Worm (Caenorhabditis elegans) whole organism, L4 larva: ENCODE results near the gene K09E2.2.

ENCODE experiments used
- D1046.2 ChIP-seq: fragments of 200-800 bp; sonication (Bioruptor generic); IDR thresholded peaks from 2 replicates; pipeline ENCODE4 v1.3.6; 2022; ENCODE audit warnings: missing genetic modification characterization, missing compliant biosample characterization
- F44E2.7 ChIP-seq: fragments of 200-800 bp; sonication (Bioruptor generic); IDR thresholded peaks from 2 replicates; pipeline ENCODE4 v2.1.2; 2022; ENCODE audit warnings: missing genetic modification characterization, missing compliant biosample characterization
- F49E8.2 ChIP-seq: sonication (generic microtip); optimal IDR thresholded peaks from 2 replicates; lab custom pipeline; 2016; ENCODE audit warnings: missing compliant biosample characterization, mild to moderate bottlenecking, missing genetic modification characterization, borderline replicate concordance
- T20F7.1 ChIP-seq: fragments of 200-800 bp; sonication (Bioruptor generic); optimal IDR thresholded peaks from 2 replicates; lab custom pipeline; 2018; ENCODE audit warnings: mild to moderate bottlenecking, missing genetic modification characterization, missing compliant biosample characterization
- Y48G9A.11 ChIP-seq: fragments of 200-800 bp; sonication (Bioruptor generic); IDR thresholded peaks from 2 replicates; pipeline ENCODE4 v1.3.6; 2022; ENCODE audit warnings: missing genetic modification reagents, missing genetic modification characterization, missing compliant biosample characterization
- Y75B8A.6 ChIP-seq: fragments of 200-800 bp; sonication (Bioruptor generic); IDR thresholded peaks from 2 replicates; pipeline ENCODE4 v1.3.6; 2022; ENCODE audit warnings: missing genetic modification reagents, missing genetic modification characterization, missing compliant biosample characterization
- ZK546.5 ChIP-seq, 2 experiments: sonication (generic microtip); optimal IDR thresholded peaks; 2 replicates each; lab custom pipeline; 2017; ENCODE audit warnings: missing biosample characterization in 2 of 2, missing genetic modification characterization in 2 of 2
- aha-1 ChIP-seq: fragments of 150-350 bp; peaks from one replicate; lab custom pipeline; 2014; ENCODE audit warnings: missing biosample characterization, missing genetic modification characterization
- aly-2 ChIP-seq: sonication (generic microtip); optimal IDR thresholded peaks from 2 replicates; lab custom pipeline; 2018; ENCODE audit warnings: missing biosample characterization, missing genetic modification characterization
- ama-1 ChIP-seq: fragments of 150-350 bp; optimal IDR thresholded peaks from 2 replicates; lab custom pipeline; 2014; ENCODE audit warnings: inconsistent platforms, mixed read lengths
- arid-1 ChIP-seq: fragments of 200-800 bp; sonication (Bioruptor generic); conservative IDR thresholded peaks from 2 replicates; pipeline ENCODE4 v1.3.6; 2022; ENCODE audit warnings: missing genetic modification reagents, missing genetic modification characterization, missing compliant biosample characterization
- ceh-28 ChIP-seq: fragments of 150-350 bp; optimal IDR thresholded peaks from 2 replicates; lab custom pipeline; 2014; ENCODE audit warnings: missing biosample characterization, missing genetic modification reagents, missing genetic modification characterization
- ceh-32 ChIP-seq: sonication (generic microtip); optimal IDR thresholded peaks from 2 replicates; lab custom pipeline; 2016; ENCODE audit warnings: mild to moderate bottlenecking, missing genetic modification characterization, missing compliant biosample characterization; ENCODE audit not compliant: poor library complexity
- ceh-44 ChIP-seq: fragments of 200-800 bp; sonication (Bioruptor generic); IDR thresholded peaks from 2 replicates; pipeline ENCODE4 v1.3.6; 2022; ENCODE audit warnings: missing genetic modification reagents, missing genetic modification characterization, missing compliant biosample characterization
- ceh-62 ChIP-seq: sonication (generic microtip); optimal IDR thresholded peaks from 2 replicates; lab custom pipeline; 2017; ENCODE audit warnings: missing biosample characterization, missing genetic modification characterization
- cey-2 ChIP-seq: sonication (generic microtip); optimal IDR thresholded peaks from 3 replicates; lab custom pipeline; 2017; ENCODE audit warnings: missing genetic modification characterization, mild to moderate bottlenecking, missing compliant biosample characterization, antibody characterized with exemption, borderline replicate concordance; ENCODE audit not compliant: insufficient read depth
- daf-12 ChIP-seq: fragments of 150-350 bp; optimal IDR thresholded peaks from 2 replicates; lab custom pipeline; 2014; ENCODE audit warnings: missing biosample characterization, missing genetic modification reagents, missing genetic modification characterization
- daf-19 ChIP-seq: fragments of 200-800 bp; sonication (Bioruptor generic); conservative IDR thresholded peaks from 2 replicates; pipeline ENCODE4 v1.3.6; 2022; ENCODE audit warnings: missing genetic modification characterization, missing compliant biosample characterization
- dmd-8 ChIP-seq: fragments of 200-800 bp; sonication (Bioruptor generic); IDR thresholded peaks from 2 replicates; pipeline ENCODE4 v1.3.6; 2022; ENCODE audit warnings: missing genetic modification characterization, missing compliant biosample characterization
- dmd-9 ChIP-seq: fragments of 200-800 bp; sonication (Bioruptor generic); IDR thresholded peaks from 2 replicates; pipeline ENCODE4 v1.3.6; 2022; ENCODE audit warnings: missing genetic modification reagents, missing genetic modification characterization, missing compliant biosample characterization
- dpl-1 ChIP-seq: fragments of 150-350 bp; optimal IDR thresholded peaks from 2 replicates; lab custom pipeline; 2014; ENCODE audit warnings: missing biosample characterization, missing genetic modification reagents, missing genetic modification characterization
- egl-27 ChIP-seq: sonication (generic microtip); optimal IDR thresholded peaks from 3 replicates; lab custom pipeline; 2017; ENCODE audit warnings: missing biosample characterization, missing genetic modification reagents, missing genetic modification characterization
- gei-8 ChIP-seq: fragments of 200-800 bp; sonication (Bioruptor generic); optimal IDR thresholded peaks from 2 replicates; lab custom pipeline; 2018; ENCODE audit warnings: mild to moderate bottlenecking, missing genetic modification characterization, missing compliant biosample characterization
- hlh-11 ChIP-seq: fragments of 200-800 bp; sonication (Bioruptor generic); optimal IDR thresholded peaks from 2 replicates; lab custom pipeline; 2018; ENCODE audit warnings: mild to moderate bottlenecking, missing genetic modification characterization, missing compliant biosample characterization
- hlh-30 ChIP-seq: sonication (generic microtip); optimal IDR thresholded peaks from 2 replicates; lab custom pipeline; 2017; ENCODE audit warnings: antibody characterized with exemption, mild to moderate bottlenecking, missing genetic modification characterization, missing compliant biosample characterization; ENCODE audit not compliant: insufficient read depth
- jun-1 ChIP-seq: fragments of 150-350 bp; optimal IDR thresholded peaks from 2 replicates; lab custom pipeline; 2014; ENCODE audit warnings: missing biosample characterization, missing genetic modification reagents, missing genetic modification characterization
- lim-7 ChIP-seq: fragments of 200-800 bp; sonication (Bioruptor generic); IDR thresholded peaks from 2 replicates; pipeline ENCODE4 v1.3.6; 2022; ENCODE audit warnings: missing genetic modification characterization, missing compliant biosample characterization
- lin-1 ChIP-seq: fragments of 200-800 bp; sonication (Bioruptor generic); IDR thresholded peaks from 2 replicates; pipeline ENCODE4 v1.3.6; 2022; ENCODE audit warnings: missing genetic modification reagents, missing genetic modification characterization, missing compliant biosample characterization
- lin-13 ChIP-seq: fragments of 150-350 bp; optimal IDR thresholded peaks from 2 replicates; lab custom pipeline; 2014; ENCODE audit warnings: missing biosample characterization, missing genetic modification reagents, missing genetic modification characterization
- lsy-2 ChIP-seq, 2 experiments: fragments of 150-350 bp in 1 of 2; sonication (generic microtip) in 1 of 2; optimal IDR thresholded peaks; 2 replicates each; lab custom pipeline; 2014 to 2017; ENCODE audit warnings: missing biosample characterization in 2 of 2, missing genetic modification characterization in 2 of 2
- madf-5 ChIP-seq, 2 experiments: fragments of 200-800 bp; sonication (Bioruptor generic); IDR thresholded peaks; 2 replicates each; pipeline ENCODE4 v1.3.6; 2022; ENCODE audit warnings: missing compliant biosample characterization in 2 of 2, missing genetic modification characterization in 2 of 2
- mep-1 ChIP-seq: fragments of 150-350 bp; sonication (generic microtip); optimal IDR thresholded peaks from 3 replicates; lab custom pipeline; 2014; ENCODE audit warnings: missing biosample characterization, missing genetic modification characterization
- nhr-10 ChIP-seq: fragments of 150-350 bp; optimal IDR thresholded peaks from 2 replicates; lab custom pipeline; 2014; ENCODE audit warnings: missing biosample characterization, missing genetic modification characterization
- nhr-102 ChIP-seq: sonication (generic microtip); optimal IDR thresholded peaks from 2 replicates; lab custom pipeline; 2016; ENCODE audit warnings: mild to moderate bottlenecking, missing genetic modification characterization, moderate library complexity, missing compliant biosample characterization
- nhr-25 ChIP-seq: sonication (generic microtip); optimal IDR thresholded peaks from 2 replicates; lab custom pipeline; 2017; ENCODE audit warnings: missing genetic modification characterization, mild to moderate bottlenecking, missing compliant biosample characterization, antibody characterized with exemption, moderate library complexity, borderline replicate concordance; ENCODE audit not compliant: insufficient read depth
- nhr-28 ChIP-seq: fragments of 150-350 bp; optimal IDR thresholded peaks from 2 replicates; lab custom pipeline; 2014; ENCODE audit warnings: missing biosample characterization, missing genetic modification characterization
- nhr-42 ChIP-seq: fragments of 200-800 bp; sonication (Bioruptor generic); IDR thresholded peaks from 2 replicates; pipeline ENCODE4 v1.3.6; 2022; ENCODE audit warnings: missing genetic modification characterization, missing compliant biosample characterization
- nhr-77 ChIP-seq: fragments of 150-350 bp; optimal IDR thresholded peaks from 2 replicates; lab custom pipeline; 2014; ENCODE audit warnings: missing biosample characterization, missing genetic modification characterization
- pha-4 ChIP-seq, 2 experiments: fragments of 150-350 bp in 1 of 2; fragments of 200-800 bp in 1 of 2; sonication (Bioruptor generic) in 1 of 2; IDR thresholded peaks in 1 of 2; optimal IDR thresholded peaks in 1 of 2; 2 replicates each; pipeline versions ENCODE4 v1.3.6 to Lab custom; 2014 to 2022; ENCODE audit warnings: missing genetic modification characterization in 2 of 2, missing genetic modification reagents in 2 of 2, missing biosample characterization in 1 of 2, missing compliant biosample characterization in 1 of 2
- pqm-1 ChIP-seq: sonication (generic microtip); optimal IDR thresholded peaks from 2 replicates; lab custom pipeline; 2017; ENCODE audit warnings: missing biosample characterization, missing genetic modification characterization
- sdz-12 ChIP-seq: fragments of 200-800 bp; sonication (Bioruptor generic); optimal IDR thresholded peaks from 2 replicates; lab custom pipeline; 2018; ENCODE audit warnings: mild to moderate bottlenecking, missing genetic modification characterization, missing compliant biosample characterization
- set-16 ChIP-seq: fragments of 200-800 bp; sonication (Bioruptor generic); IDR thresholded peaks from 2 replicates; pipeline ENCODE4 v1.3.6; 2022; ENCODE audit warnings: missing genetic modification reagents, missing genetic modification characterization, missing compliant biosample characterization
- skn-1 ChIP-seq: fragments of 150-350 bp; optimal IDR thresholded peaks from 2 replicates; lab custom pipeline; 2014; ENCODE audit warnings: missing biosample characterization, missing genetic modification characterization
- snpc-1.2 ChIP-seq: fragments of 200-800 bp; sonication (Bioruptor generic); IDR thresholded peaks from 2 replicates; pipeline ENCODE4 v1.3.6; 2022; ENCODE audit warnings: missing genetic modification reagents, missing genetic modification characterization, missing compliant biosample characterization
- snpc-4 ChIP-seq: fragments of 150-350 bp; optimal IDR thresholded peaks from 2 replicates; lab custom pipeline; 2014; ENCODE audit warnings: missing biosample characterization, missing genetic modification characterization
- spr-3 ChIP-seq: fragments of 200-800 bp; sonication (Bioruptor generic); optimal IDR thresholded peaks from 2 replicates; lab custom pipeline; 2018; ENCODE audit warnings: mild to moderate bottlenecking, missing genetic modification characterization, missing compliant biosample characterization
- tag-97 ChIP-seq: fragments of 200-800 bp; sonication (Bioruptor generic); IDR thresholded peaks from 2 replicates; pipeline ENCODE4 v1.3.6; 2022; ENCODE audit warnings: missing genetic modification characterization, missing compliant biosample characterization
- tra-1 ChIP-seq: fragments of 200-800 bp; sonication (Bioruptor generic); IDR thresholded peaks from 2 replicates; pipeline ENCODE4 v1.3.6; 2022; ENCODE audit warnings: missing genetic modification reagents, missing genetic modification characterization, missing compliant biosample characterization
- unc-130 ChIP-seq: sonication (generic microtip); optimal IDR thresholded peaks from 2 replicates; lab custom pipeline; 2016; ENCODE audit warnings: missing genetic modification reagents, missing genetic modification characterization, missing compliant biosample characterization
- zip-11 ChIP-seq: fragments of 200-800 bp; sonication (Bioruptor generic); IDR thresholded peaks from 2 replicates; pipeline ENCODE4 v1.3.6; 2022; ENCODE audit warnings: missing genetic modification characterization, missing compliant biosample characterization

Gene K09E2.2

ce11 chrX:8676088-8676779 lies 3.4 kb downstream of the K09E2.2 start (continued):
- TF ChIP-seq spr-3 (GFP tag; lab: Kevin White, UChicago) (no peak), aha-1 (peak; percentile 90), nhr-10 (no peak), cey-2 (tag; lab: Kevin White, UChicago) (no peak), nhr-102 (tag; lab: Kevin White, UChicago) (no peak), ceh-28 (tag; lab: Kevin White, UChicago) (no peak), madf-5 (GFP tag; IDR thresholded peaks at IDR 0.05; lab: Robert Waterston, UW) (no peak), dpl-1 (no peak), sdz-12 (GFP tag; lab: Kevin White, UChicago) (no peak), skn-1 (no peak), arid-1 (GFP tag; lab: Robert Waterston, UW) (no peak), snpc-1.2 (no peak), lim-7 (no peak), jun-1 (tag; lab: Kevin White, UChicago) (no peak), lsy-2 (tag; optimal IDR thresholded peaks at IDR 0.05; lab: Kevin White, UChicago) (no peak), T20F7.1 (GFP tag; lab: Kevin White, UChicago) (no peak), zip-11 (no peak), ceh-32 (tag; lab: Kevin White, UChicago) (no peak), ama-1 (lab: Kevin White, UChicago) (no peak), pqm-1 (tag; lab: Kevin White, UChicago) (peak; percentile 63), nhr-25 (tag; lab: Kevin White, UChicago) (peak; percentile 25), dmd-9 (no peak), F44E2.7 (GFP tag; lab: Robert Waterston, UW) (no peak), snpc-4 (no peak), nhr-28 (tag; lab: Kevin White, UChicago) (peak; percentile 81), pha-4 (GFP tag; IDR thresholded peaks at IDR 0.05; lab: Robert Waterston, UW) (no peak), pha-4 (tag; optimal IDR thresholded peaks at IDR 0.05; lab: Kevin White, UChicago) (no peak), daf-12 (no peak), tag-97 (no peak), aly-2 (tag; lab: Kevin White, UChicago) (no peak), egl-27 (tag; lab: Kevin White, UChicago) (no peak), ceh-44 (GFP tag; lab: Robert Waterston, UW) (no peak), F49E8.2 (tag; lab: Kevin White, UChicago) (no peak), Y48G9A.11 (GFP tag; lab: Robert Waterston, UW) (no peak), tra-1 (peak; percentile 81), D1046.2 (GFP tag; lab: Robert Waterston, UW) (no peak), gei-8 (GFP tag; lab: Kevin White, UChicago) (peak; percentile 34), ZK546.5 (tag; optimal IDR thresholded peaks at IDR 0.05; lab: Kevin White, UChicago) (no peak), lin-1 (GFP tag; lab: Robert Waterston, UW) (no peak), mep-1 (peak; percentile 54), lin-13 (GFP tag; lab: Kevin White, UChicago) (no peak), nhr-77 (tag; lab: Kevin White, UChicago) (peak; percentile 83), unc-130 (no peak), Y75B8A.6 (GFP tag; lab: Robert Waterston, UW) (no peak), dmd-8 (no peak), hlh-11 (peak; percentile 81), set-16 (GFP tag; lab: Robert Waterston, UW) (no peak), ceh-62 (tag; lab: Kevin White, UChicago) (no peak), hlh-30 (tag; lab: Kevin White, UChicago) (peak; percentile 93), nhr-42 (GFP tag; lab: Robert Waterston, UW) (0 out of 2 replicates have a peak, but pooled peaks have one; percentile 44), daf-19 (GFP tag; lab: Robert Waterston, UW) (no peak)
